Fruit fly (Drosophila melanogaster): ENCODE measurements around the gene CG15210.

The CG15210 gene

DNA sequence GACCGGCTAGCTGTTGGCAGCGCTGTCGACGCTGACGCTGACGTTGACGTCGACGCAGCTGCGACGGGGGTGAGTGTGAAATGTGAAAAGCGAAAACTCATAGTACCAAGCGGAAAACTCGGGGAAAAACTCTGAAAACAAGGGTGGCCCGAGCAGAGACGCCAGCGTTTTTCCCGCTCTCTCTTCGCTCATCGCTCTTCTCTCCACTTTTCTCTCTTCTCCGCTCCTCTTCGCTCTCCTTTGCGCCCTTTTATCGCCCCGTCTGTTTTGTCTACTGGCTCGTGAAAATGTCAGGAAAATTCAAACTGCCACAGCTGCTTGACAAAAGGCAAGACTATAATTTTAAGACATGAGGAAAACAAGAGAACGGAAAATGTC, 15.6 kb upstream of the CG15210 start (continued):
- no peak for TF ChIP-seq CG2889 (GFP tag; IDR thresholded peaks at IDR 0.05)
- TF ChIP-seq CG14667 (GFP tag; IDR thresholded peaks at IDR 0.05) = no peak
- no peak for TF ChIP-seq chm (GFP tag; IDR thresholded peaks at IDR 0.05)
- no peak for TF ChIP-seq zen2 (GFP tag; IDR thresholded peaks at IDR 0.05; ENCODE audit: partially characterized antibody)
- TF ChIP-seq pros (GFP tag; optimal IDR thresholded peaks at IDR 0.05) = peak; percentile 90
- no peak for TF ChIP-seq CG42726 (GFP tag; IDR thresholded peaks at IDR 0.05; ENCODE audit: partially characterized antibody)
- peak; percentile 63 to 92 for TF ChIP-seq Trl (optimal IDR thresholded peaks at IDR 0.05)
- TF ChIP-seq Trl (GFP tag; optimal IDR thresholded peaks at IDR 0.05) = no peak
- peak; percentile 26; the same call in 1 of the 2 replicates for TF ChIP-seq bbx (GFP tag; IDR thresholded peaks at IDR 0.05; ENCODE audit: partially characterized antibody)
- no peak for TF ChIP-seq Dp (GFP tag; optimal IDR thresholded peaks at IDR 0.05)
- TF ChIP-seq Ssrp (tag; optimal IDR thresholded peaks at IDR 0.05) = no peak
- TF ChIP-seq slbo (GFP tag; IDR thresholded peaks at IDR 0.05) = no peak
- peak; percentile 70 for TF ChIP-seq yki (optimal IDR thresholded peaks at IDR 0.05)
- TF ChIP-seq CG11723 (GFP tag; optimal IDR thresholded peaks at IDR 0.05) = no peak
- TF ChIP-seq crol (GFP tag; IDR thresholded peaks at IDR 0.05) = peak; percentile 53
- no peak for TF ChIP-seq row (GFP tag; IDR thresholded peaks at IDR 0.05)
- TF ChIP-seq CG9727 (GFP tag; optimal IDR thresholded peaks at IDR 0.05) = no peak
- TF ChIP-seq CG5953 (GFP tag; IDR thresholded peaks at IDR 0.05) = no peak
- TF ChIP-seq lmd (GFP tag; IDR thresholded peaks at IDR 0.05) = no peak
- TF ChIP-seq CG16813 (GFP tag; IDR thresholded peaks at IDR 0.05; ENCODE audit: partially characterized antibody) = no peak
- TF ChIP-seq chinmo (GFP tag; IDR thresholded peaks at IDR 0.05; ENCODE audit: partially characterized antibody) = 0 out of 4 replicates have a peak, but pooled peaks have one; percentile 11
- no peak for TF ChIP-seq MBD-R2 (GFP tag; IDR thresholded peaks at IDR 0.05)
- no peak for TF ChIP-seq fd64A (GFP tag; optimal IDR thresholded peaks at IDR 0.05)
- no peak for TF ChIP-seq kay (GFP tag; optimal IDR thresholded peaks at IDR 0.05)
- no peak for TF ChIP-seq Six4 (GFP tag; optimal IDR thresholded peaks at IDR 0.05)
- TF ChIP-seq CG13287 (GFP tag; IDR thresholded peaks at IDR 0.05; ENCODE audit: partially characterized antibody) = no peak
- TF ChIP-seq ac (GFP tag; optimal IDR thresholded peaks at IDR 0.05) = no peak
- no peak for TF ChIP-seq kah (GFP tag; optimal IDR thresholded peaks at IDR 0.05)
- peak; percentile 86 for TF ChIP-seq psq (GFP tag; optimal IDR thresholded peaks at IDR 0.05)
- TF ChIP-seq lov (optimal IDR thresholded peaks at IDR 0.05) = no peak
- no peak for TF ChIP-seq lov (GFP tag; IDR thresholded peaks at IDR 0.05)

DNA sequence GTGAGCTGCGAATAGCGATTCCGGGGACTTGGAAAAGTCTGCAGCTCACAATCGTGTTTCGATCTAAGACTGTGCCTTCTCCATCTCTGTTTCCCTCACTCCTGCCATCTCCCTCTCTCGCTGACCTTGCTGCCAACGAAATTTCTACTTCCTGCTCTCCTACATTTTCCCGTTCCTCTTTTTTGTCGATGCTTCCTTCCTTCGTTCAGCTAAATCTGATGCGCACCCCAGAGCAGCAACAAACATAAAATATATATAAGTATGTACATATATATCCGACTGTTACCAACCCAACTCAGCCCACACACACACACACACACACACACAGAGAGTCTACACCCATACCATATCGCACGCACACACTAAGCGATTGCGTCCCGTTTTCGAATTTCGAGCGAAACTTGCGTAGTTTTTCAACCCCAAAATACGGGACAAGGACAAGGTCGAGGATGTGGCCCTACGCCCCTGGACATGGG, 14.8 kb upstream of the CG15210 start, which contains the start of gene Imp:
TSS of gene Imp (minus strand) at position 51 of the 476 bp plus-strand sequence.
- TF ChIP-seq CG11247 (GFP tag; IDR thresholded peaks at IDR 0.05) (no peak), CG13424 (tag; optimal IDR thresholded peaks at IDR 0.05) (no peak), luna (GFP tag; optimal IDR thresholded peaks at IDR 0.05) (no peak), CG11398 (GFP tag; optimal IDR thresholded peaks at IDR 0.05) (no peak), Kr (GFP tag; optimal IDR thresholded peaks at IDR 0.05) (no peak), Fer2 (tag; optimal IDR thresholded peaks at IDR 0.05) (no peak), CG15601 (tag; optimal IDR thresholded peaks at IDR 0.05) (no peak), Sry-β (GFP tag; optimal IDR thresholded peaks at IDR 0.05) (no peak), fd3F (GFP tag; optimal IDR thresholded peaks at IDR 0.05) (no peak), CG2120 (GFP tag; optimal IDR thresholded peaks at IDR 0.05) (no peak), CG10462 (GFP tag; optimal IDR thresholded peaks at IDR 0.05) (no peak), Oli (tag; optimal IDR thresholded peaks at IDR 0.05) (no peak), CG1603 (tag; optimal IDR thresholded peaks at IDR 0.05) (no peak), pros (GFP tag; optimal IDR thresholded peaks at IDR 0.05) (peak; percentile 74), Adf1 (GFP tag; IDR thresholded peaks at IDR 0.05) (peak; percentile 10; the same call in 1 of the 2 replicates), lola (GFP tag; optimal IDR thresholded peaks at IDR 0.05) (no peak), cg (GFP tag; optimal IDR thresholded peaks at IDR 0.05) (peak; percentile 69), CG3847 (GFP tag; IDR thresholded peaks at IDR 0.05) (no peak), crol (GFP tag; IDR thresholded peaks at IDR 0.05) (no peak), CG9437 (GFP tag; optimal IDR thresholded peaks at IDR 0.05) (no peak), CG11696 (GFP tag; IDR thresholded peaks at IDR 0.05) (no peak), CG8359 (GFP tag; optimal IDR thresholded peaks at IDR 0.05; ENCODE audit: borderline replicate concordance) (no peak), gfzf (GFP tag; optimal IDR thresholded peaks at IDR 0.05) (no peak)

All from whole organism, embryonic.